In the genomic region with DNA sequence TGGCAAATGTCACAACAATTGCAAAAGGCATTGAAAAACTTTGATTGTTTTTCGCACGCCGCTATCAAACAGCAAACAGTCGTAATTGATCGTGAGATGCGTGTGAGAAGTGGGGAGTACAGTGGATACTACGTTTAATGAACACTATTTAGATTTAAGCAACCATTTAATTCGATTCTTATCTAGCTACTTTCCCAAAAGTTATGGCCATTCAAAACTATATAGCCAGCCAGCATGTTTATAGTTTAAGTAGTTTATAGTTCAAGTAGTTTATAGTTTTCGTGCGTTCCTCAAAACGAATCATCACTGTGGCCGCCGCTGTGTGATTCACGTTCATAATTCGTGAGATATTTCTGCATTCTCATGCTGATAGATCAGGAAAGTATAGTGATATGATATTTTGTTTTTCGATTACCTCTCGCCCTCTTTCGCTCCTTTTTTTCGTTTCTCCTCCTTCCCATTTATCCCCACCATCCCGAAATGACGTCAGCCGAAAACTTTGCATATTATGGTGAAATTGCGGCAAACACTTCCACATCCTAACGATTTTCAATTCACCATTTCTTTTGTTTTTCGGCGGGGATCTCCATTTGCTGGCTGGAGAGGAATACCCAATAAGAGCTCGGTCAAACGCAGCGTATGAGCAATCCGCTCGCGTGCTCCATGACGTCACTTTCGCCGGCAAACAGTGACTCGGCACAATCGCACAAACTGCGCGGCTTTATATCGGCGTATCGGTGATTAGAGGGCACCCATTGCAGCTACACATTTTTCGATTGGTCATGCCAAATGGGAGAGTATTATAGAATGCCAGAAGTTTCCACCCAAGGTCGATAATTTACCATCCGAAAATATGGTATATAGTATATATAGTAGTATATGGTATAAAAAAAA, we compare ENCODE assay signal across 1 fruit fly cellular context.
TF ChIP-seq lines count a peak whose summit lies in the region.

No protein-coding gene starts in this region.

TF ChIP-seq in whole organism, embryonic, 481 proteins besides CTCF, POLR2A, EP300 and RAD21 (continued from another document and continues in another):
- no peak for TF ChIP-seq Lim3 (GFP tag; IDR thresholded peaks at IDR 0.05; lab: Robert Waterston, UW)
- TF ChIP-seq cwo (GFP tag; optimal IDR thresholded peaks at IDR 0.05; lab: Kevin White, UChicago), result peak; percentile 73
- no peak for TF ChIP-seq Max (GFP tag; optimal IDR thresholded peaks at IDR 0.05; lab: Kevin White, UChicago)
- no peak for TF ChIP-seq btn (GFP tag; optimal IDR thresholded peaks at IDR 0.05; lab: Kevin White, UChicago)
- no peak for TF ChIP-seq ash1 (GFP tag; optimal IDR thresholded peaks at IDR 0.05; lab: Kevin White, UChicago)
- no peak for TF ChIP-seq sc (optimal IDR thresholded peaks at IDR 0.05; lab: Kevin White, UChicago)
- no peak for TF ChIP-seq sc (GFP tag; optimal IDR thresholded peaks at IDR 0.05; lab: Kevin White, UChicago)
- no peak for TF ChIP-seq kni (GFP tag; optimal IDR thresholded peaks at IDR 0.05; lab: Kevin White, UChicago)
- no peak for TF ChIP-seq gfzf (GFP tag; optimal IDR thresholded peaks at IDR 0.05; lab: Kevin White, UChicago)
- TF ChIP-seq MESR4 (GFP tag; optimal IDR thresholded peaks at IDR 0.05; lab: Kevin White, UChicago), result no peak
- no peak for TF ChIP-seq CG5953 (GFP tag; IDR thresholded peaks at IDR 0.05; lab: Robert Waterston, UW)
- TF ChIP-seq tap (tag; optimal IDR thresholded peaks at IDR 0.05; lab: Kevin White, UChicago), result peak; percentile 30
- no peak for TF ChIP-seq pum (GFP tag; optimal IDR thresholded peaks at IDR 0.05; lab: Kevin White, UChicago)
- 0 out of 2 replicates have a peak, but pooled peaks have one; percentile 52 for TF ChIP-seq rib (GFP tag; IDR thresholded peaks at IDR 0.05; lab: Robert Waterston, UW)
- no peak for TF ChIP-seq CG3065 (GFP tag; optimal IDR thresholded peaks at IDR 0.05; lab: Kevin White, UChicago)
- no peak for TF ChIP-seq CG16815 (GFP tag; optimal IDR thresholded peaks at IDR 0.05; lab: Kevin White, UChicago)
- peak; percentile 52; the same call in 1 of the 2 replicates for TF ChIP-seq cas (GFP tag; IDR thresholded peaks at IDR 0.05; lab: Robert Waterston, UW)
- TF ChIP-seq CG6683 (GFP tag; optimal IDR thresholded peaks at IDR 0.05; lab: Kevin White, UChicago), result peak; percentile 6
- peak; percentile 55 for TF ChIP-seq CG17385 (GFP tag; optimal IDR thresholded peaks at IDR 0.05; lab: Kevin White, UChicago)
- TF ChIP-seq CG4730 (GFP tag; IDR thresholded peaks at IDR 0.05; lab: Robert Waterston, UW), result peak; percentile 43
- TF ChIP-seq row (GFP tag; IDR thresholded peaks at IDR 0.05; lab: Robert Waterston, UW), result peak; percentile 85
- no peak for TF ChIP-seq sima (GFP tag; optimal IDR thresholded peaks at IDR 0.05; lab: Kevin White, UChicago)
- peak; percentile 51 for TF ChIP-seq CrebB (tag; optimal IDR thresholded peaks at IDR 0.05; lab: Kevin White, UChicago)
- peak; percentile 94 for TF ChIP-seq Med (GFP tag; lab: Kevin White, UChicago)
- TF ChIP-seq phol (tag; optimal IDR thresholded peaks at IDR 0.05; lab: Kevin White, UChicago), result peak; percentile 15
- TF ChIP-seq wek (GFP tag; optimal IDR thresholded peaks at IDR 0.05; lab: Kevin White, UChicago), result no peak
- TF ChIP-seq vvl (GFP tag; IDR thresholded peaks at IDR 0.05; lab: Robert Waterston, UW), result peak; percentile 56; the same call in 1 of the 2 replicates
- no peak for TF ChIP-seq crol (GFP tag; IDR thresholded peaks at IDR 0.05; lab: Robert Waterston, UW)
- TF ChIP-seq nmo (GFP tag; optimal IDR thresholded peaks at IDR 0.05; lab: Kevin White, UChicago), result peak; percentile 16
- TF ChIP-seq al (GFP tag; IDR thresholded peaks at IDR 0.05; lab: Robert Waterston, UW), result peak; percentile 63; the same call in 1 of the 2 replicates
- TF ChIP-seq CG32767 (GFP tag; IDR thresholded peaks at IDR 0.05; lab: Robert Waterston, UW), result no peak
- TF ChIP-seq Hey (tag; optimal IDR thresholded peaks at IDR 0.05; lab: Kevin White, UChicago), result no peak
- TF ChIP-seq chif (GFP tag; optimal IDR thresholded peaks at IDR 0.05; lab: Kevin White, UChicago), result peak in 1 of 2 experiments; percentile 5
- TF ChIP-seq CG3407 (GFP tag; optimal IDR thresholded peaks at IDR 0.05; lab: Kevin White, UChicago), result no peak
- TF ChIP-seq p53 (GFP tag; optimal IDR thresholded peaks at IDR 0.05; lab: Kevin White, UChicago), result no peak
- peak; percentile 56; the same call in 1 of the 2 replicates for TF ChIP-seq MBD-R2 (GFP tag; IDR thresholded peaks at IDR 0.05; lab: Robert Waterston, UW)
- no peak for TF ChIP-seq tin (GFP tag; optimal IDR thresholded peaks at IDR 0.05; lab: Kevin White, UChicago)
- TF ChIP-seq tx (GFP tag; optimal IDR thresholded peaks at IDR 0.05; lab: Kevin White, UChicago), result peak; percentile 43
- TF ChIP-seq ro (GFP tag; IDR thresholded peaks at IDR 0.05; lab: Robert Waterston, UW), result no peak
- TF ChIP-seq CG1647 (GFP tag; optimal IDR thresholded peaks at IDR 0.05; lab: Kevin White, UChicago), result peak; percentile 42
- TF ChIP-seq bowl (GFP tag; IDR thresholded peaks at IDR 0.05; lab: Robert Waterston, UW), result no peak
- no peak for TF ChIP-seq Hr78 (GFP tag; optimal IDR thresholded peaks at IDR 0.05; lab: Kevin White, UChicago)
- TF ChIP-seq danr (GFP tag; IDR thresholded peaks at IDR 0.05; lab: Robert Waterston, UW), result no peak
- no peak for TF ChIP-seq Asciz (GFP tag; optimal IDR thresholded peaks at IDR 0.05; lab: Kevin White, UChicago)
- TF ChIP-seq CG15073 (GFP tag; optimal IDR thresholded peaks at IDR 0.05; lab: Kevin White, UChicago), result no peak
- 0 out of 3 replicates have a peak, but pooled peaks have one; percentile 25 for TF ChIP-seq ken (GFP tag; IDR thresholded peaks at IDR 0.05; lab: Robert Waterston, UW)
- TF ChIP-seq C15 (GFP tag; IDR thresholded peaks at IDR 0.05; lab: Robert Waterston, UW), result no peak
- peak; percentile 83 for TF ChIP-seq CG32532 (GFP tag; IDR thresholded peaks at IDR 0.05; lab: Robert Waterston, UW)
- no peak for TF ChIP-seq CG11723 (GFP tag; optimal IDR thresholded peaks at IDR 0.05; lab: Kevin White, UChicago)
- no peak for TF ChIP-seq cato (GFP tag; optimal IDR thresholded peaks at IDR 0.05; lab: Kevin White, UChicago; ENCODE audit: borderline replicate concordance)
- peak; percentile 36 for TF ChIP-seq fu2 (GFP tag; optimal IDR thresholded peaks at IDR 0.05; lab: Kevin White, UChicago)
- peak; percentile 72 for TF ChIP-seq CG10366 (GFP tag; IDR thresholded peaks at IDR 0.05; lab: Robert Waterston, UW)
- TF ChIP-seq sisA (GFP tag; IDR thresholded peaks at IDR 0.05; lab: Robert Waterston, UW), result peak; percentile 41; the same call in 1 of the 2 replicates
- TF ChIP-seq h (optimal IDR thresholded peaks at IDR 0.05; lab: Kevin White, UChicago), result no peak
- TF ChIP-seq bsh (GFP tag; optimal IDR thresholded peaks at IDR 0.05; lab: Kevin White, UChicago), result peak in 1 of 2 experiments; percentile 18
- peak; percentile 61 for TF ChIP-seq Myb (GFP tag; optimal IDR thresholded peaks at IDR 0.05; lab: Kevin White, UChicago)
- TF ChIP-seq Optix (GFP tag; IDR thresholded peaks at IDR 0.05; lab: Robert Waterston, UW), result no peak
- no peak for TF ChIP-seq gcm (GFP tag; optimal IDR thresholded peaks at IDR 0.05; lab: Kevin White, UChicago)
- no peak for TF ChIP-seq nom (GFP tag; optimal IDR thresholded peaks at IDR 0.05; lab: Kevin White, UChicago)
- peak; percentile 54 for TF ChIP-seq CG6813 (GFP tag; optimal IDR thresholded peaks at IDR 0.05; lab: Kevin White, UChicago)
- no peak for TF ChIP-seq crp (GFP tag; optimal IDR thresholded peaks at IDR 0.05; lab: Kevin White, UChicago)
- peak; percentile 58; the same call in 2 of the 3 replicates for TF ChIP-seq CG7357 (GFP tag; IDR thresholded peaks at IDR 0.05; lab: Robert Waterston, UW)
- TF ChIP-seq NC2β (GFP tag; optimal IDR thresholded peaks at IDR 0.05; lab: Kevin White, UChicago), result no peak
- TF ChIP-seq CG11560 (tag; IDR thresholded peaks at IDR 0.05; lab: Robert Waterston, UW), result 0 out of 3 replicates have a peak, but pooled peaks have one; percentile 40
- no peak for TF ChIP-seq da (GFP tag; optimal IDR thresholded peaks at IDR 0.05; lab: Kevin White, UChicago)
- no peak for TF ChIP-seq Tbp (GFP tag; optimal IDR thresholded peaks at IDR 0.05; lab: Kevin White, UChicago)
- peak; percentile 74 for TF ChIP-seq dysf (GFP tag; IDR thresholded peaks at IDR 0.05; lab: Robert Waterston, UW)
- no peak for TF ChIP-seq abd-A (tag; optimal IDR thresholded peaks at IDR 0.05; lab: Kevin White, UChicago)
- TF ChIP-seq CG30020 (tag; optimal IDR thresholded peaks at IDR 0.05; lab: Kevin White, UChicago), result no peak
- TF ChIP-seq CG33213 (GFP tag; optimal IDR thresholded peaks at IDR 0.05; lab: Kevin White, UChicago), result no peak
- TF ChIP-seq TFAM (GFP tag; optimal IDR thresholded peaks at IDR 0.05; lab: Kevin White, UChicago), result no peak
- peak; percentile 71 for TF ChIP-seq CG9817 (tag; optimal IDR thresholded peaks at IDR 0.05; lab: Kevin White, UChicago)
- TF ChIP-seq hkb (optimal IDR thresholded peaks at IDR 0.05; lab: Kevin White, UChicago), result no peak
- peak; percentile 41; the same call in 1 of the 2 replicates for TF ChIP-seq hkb (GFP tag; IDR thresholded peaks at IDR 0.05; lab: Robert Waterston, UW)
- peak; percentile 35; the same call in 1 of the 2 replicates for TF ChIP-seq CG14667 (GFP tag; IDR thresholded peaks at IDR 0.05; lab: Robert Waterston, UW)
- peak; percentile 75 for TF ChIP-seq Atf6 (GFP tag; IDR thresholded peaks at IDR 0.05; lab: Robert Waterston, UW)
- TF ChIP-seq pros (GFP tag; optimal IDR thresholded peaks at IDR 0.05; lab: Kevin White, UChicago), result no peak
- TF ChIP-seq chm (GFP tag; IDR thresholded peaks at IDR 0.05; lab: Robert Waterston, UW), result no peak
- no peak for TF ChIP-seq tll (GFP tag; optimal IDR thresholded peaks at IDR 0.05; lab: Kevin White, UChicago)
- TF ChIP-seq psq (GFP tag; optimal IDR thresholded peaks at IDR 0.05; lab: Kevin White, UChicago), result no peak
- TF ChIP-seq bbx (GFP tag; IDR thresholded peaks at IDR 0.05; lab: Robert Waterston, UW; ENCODE audit: partially characterized antibody), result no peak
- TF ChIP-seq CG9932 (GFP tag; IDR thresholded peaks at IDR 0.05; lab: Robert Waterston, UW), result peak; percentile 74
- TF ChIP-seq Atf-2 (GFP tag; optimal IDR thresholded peaks at IDR 0.05; lab: Kevin White, UChicago), result no peak
- TF ChIP-seq eyg (GFP tag; optimal IDR thresholded peaks at IDR 0.05; lab: Kevin White, UChicago), result peak; percentile 43
- peak; percentile 64 for TF ChIP-seq CG13296 (GFP tag; optimal IDR thresholded peaks at IDR 0.05; lab: Kevin White, UChicago)
- TF ChIP-seq unc-4 (GFP tag; IDR thresholded peaks at IDR 0.05; lab: Robert Waterston, UW; ENCODE audit: partially characterized antibody), result no peak
- peak; percentile 48 for TF ChIP-seq CG18011 (GFP tag; optimal IDR thresholded peaks at IDR 0.05; lab: Kevin White, UChicago)
- TF ChIP-seq Ravus (GFP tag; IDR thresholded peaks at IDR 0.05; lab: Robert Waterston, UW), result no peak; the same call in 1 of the 2 replicates
- TF ChIP-seq CG1832 (GFP tag; optimal IDR thresholded peaks at IDR 0.05; lab: Kevin White, UChicago), result no peak
- TF ChIP-seq Scr (GFP tag; IDR thresholded peaks at IDR 0.05; lab: Robert Waterston, UW; ENCODE audit: partially characterized antibody), result no peak
- no peak for TF ChIP-seq nerfin-2 (GFP tag; IDR thresholded peaks at IDR 0.05; lab: Robert Waterston, UW; ENCODE audit: partially characterized antibody)
- peak; percentile 43; the same call in 1 of the 2 replicates for TF ChIP-seq E2f1 (GFP tag; IDR thresholded peaks at IDR 0.05; lab: Robert Waterston, UW)
- peak; percentile 12 for TF ChIP-seq az2 (GFP tag; optimal IDR thresholded peaks at IDR 0.05; lab: Kevin White, UChicago)
- no peak for TF ChIP-seq hb (GFP tag; IDR thresholded peaks at IDR 0.05; lab: Robert Waterston, UW; ENCODE audit: partially characterized antibody)
- peak; percentile 73 for TF ChIP-seq lilli (GFP tag; optimal IDR thresholded peaks at IDR 0.05; lab: Kevin White, UChicago)
- TF ChIP-seq sd (tag; optimal IDR thresholded peaks at IDR 0.05; lab: Kevin White, UChicago), result peak; percentile 21
- no peak for TF ChIP-seq mirr (GFP tag; optimal IDR thresholded peaks at IDR 0.05; lab: Kevin White, UChicago)
- no peak for TF ChIP-seq pfk (GFP tag; optimal IDR thresholded peaks at IDR 0.05; lab: Kevin White, UChicago)
- no peak for TF ChIP-seq kay (GFP tag; optimal IDR thresholded peaks at IDR 0.05; lab: Kevin White, UChicago)
- no peak for TF ChIP-seq ato (GFP tag; IDR thresholded peaks at IDR 0.05; lab: Robert Waterston, UW; ENCODE audit: partially characterized antibody)
- peak; percentile 25; the same call in 1 of the 2 replicates for TF ChIP-seq ttk (GFP tag; IDR thresholded peaks at IDR 0.05; lab: Robert Waterston, UW)
- TF ChIP-seq Meics (GFP tag; optimal IDR thresholded peaks at IDR 0.05; lab: Kevin White, UChicago), result peak; percentile 80
- TF ChIP-seq CG13624 (GFP tag; optimal IDR thresholded peaks at IDR 0.05; lab: Kevin White, UChicago), result peak; percentile 51
- TF ChIP-seq wdn (GFP tag; IDR thresholded peaks at IDR 0.05; lab: Robert Waterston, UW), result peak; percentile 72
- TF ChIP-seq CG8924 (tag; optimal IDR thresholded peaks at IDR 0.05; lab: Kevin White, UChicago), result peak; percentile 54
- no peak; the same call in 1 of the 2 replicates for TF ChIP-seq CG8765 (GFP tag; IDR thresholded peaks at IDR 0.05; lab: Robert Waterston, UW)
- TF ChIP-seq CG16779 (GFP tag; IDR thresholded peaks at IDR 0.05; lab: Robert Waterston, UW), result 0 out of 2 replicates have a peak, but pooled peaks have one; percentile 32
- TF ChIP-seq Vsx1 (GFP tag; optimal IDR thresholded peaks at IDR 0.05; lab: Kevin White, UChicago), result no peak
- no peak for TF ChIP-seq ase (GFP tag; IDR thresholded peaks at IDR 0.05; lab: Robert Waterston, UW)
- TF ChIP-seq CG14965 (GFP tag; optimal IDR thresholded peaks at IDR 0.05; lab: Kevin White, UChicago; ENCODE audit: borderline replicate concordance), result no peak
- TF ChIP-seq exex (tag; optimal IDR thresholded peaks at IDR 0.05; lab: Kevin White, UChicago), result peak; percentile 42
- peak; percentile 26; the same call in 1 of the 3 replicates for TF ChIP-seq zfh1 (GFP tag; IDR thresholded peaks at IDR 0.05; lab: Robert Waterston, UW)
- 0 out of 3 replicates have a peak, but pooled peaks have one; percentile 42 for TF ChIP-seq CG11093 (GFP tag; IDR thresholded peaks at IDR 0.05; lab: Robert Waterston, UW)
- no peak for TF ChIP-seq sim (GFP tag; IDR thresholded peaks at IDR 0.05; lab: Robert Waterston, UW)
- TF ChIP-seq CG17912 (GFP tag; optimal IDR thresholded peaks at IDR 0.05; lab: Kevin White, UChicago), result no peak
- peak; percentile 46; the same call in 1 of the 3 replicates for TF ChIP-seq CG6175 (GFP tag; IDR thresholded peaks at IDR 0.05; lab: Robert Waterston, UW)
- TF ChIP-seq dati (GFP tag; IDR thresholded peaks at IDR 0.05; lab: Robert Waterston, UW), result no peak
- peak; percentile 23 for TF ChIP-seq Abd-B (GFP tag; optimal IDR thresholded peaks at IDR 0.05; lab: Kevin White, UChicago)
- no peak for TF ChIP-seq fd64A (GFP tag; optimal IDR thresholded peaks at IDR 0.05; lab: Kevin White, UChicago)
- no peak for TF ChIP-seq odd (GFP tag; optimal IDR thresholded peaks at IDR 0.05; lab: Kevin White, UChicago)
